Fruit fly (Drosophila melanogaster) whole organism, embryonic: ENCODE data around the gene CG14820.

Experiments
- Atf-2 ChIP-seq: fragments of 200-800 bp; sonication (Bioruptor generic); optimal IDR thresholded peaks from 2 replicates; lab custom pipeline; 2016; ENCODE audit warnings: missing biosample characterization, missing genetic modification characterization
- Bdp1 ChIP-seq: fragments of 200-800 bp; sonication (Bioruptor generic); optimal IDR thresholded peaks from 3 replicates; lab custom pipeline; 2016; ENCODE audit warnings: missing biosample characterization, missing genetic modification characterization
- CG10147 ChIP-seq: fragments of 200-800 bp; sonication (Bioruptor generic); optimal IDR thresholded peaks from 2 replicates; lab custom pipeline; 2019; ENCODE audit warnings: missing biosample characterization, mild to moderate bottlenecking, missing genetic modification characterization, moderate library complexity
- CG10274 ChIP-seq: fragments of 200-800 bp; sonication (Bioruptor generic); optimal IDR thresholded peaks from 3 replicates; lab custom pipeline; 2017; ENCODE audit warnings: missing biosample characterization, mild to moderate bottlenecking, missing genetic modification characterization
- CG11398 ChIP-seq: fragments of 200-800 bp; sonication (Bioruptor generic); optimal IDR thresholded peaks from 2 replicates; lab custom pipeline; 2016; ENCODE audit warnings: missing biosample characterization, missing genetic modification characterization
- CG12219 ChIP-seq: fragments of 200-800 bp; sonication (Bioruptor generic); optimal IDR thresholded peaks from 3 replicates; lab custom pipeline; 2018; ENCODE audit warnings: missing biosample characterization, mild to moderate bottlenecking, missing genetic modification characterization
- CG13624 ChIP-seq: fragments of 200-800 bp; sonication (Bioruptor generic); optimal IDR thresholded peaks from 2 replicates; lab custom pipeline; 2016; ENCODE audit warnings: missing biosample characterization, missing genetic modification characterization
- CG14441 ChIP-seq: fragments of 200-800 bp; sonication (Bioruptor generic); IDR thresholded peaks from 2 replicates; pipeline ENCODE4 v1.3.6; 2022; ENCODE audit warnings: missing biosample characterization, missing genetic modification characterization
- CG17612 ChIP-seq: fragments of 200-800 bp; sonication (Bioruptor generic); IDR thresholded peaks from 2 replicates; pipeline ENCODE4 v1.3.6; 2022; ENCODE audit warnings: missing biosample characterization, missing genetic modification characterization
- CG18011 ChIP-seq: fragments of 200-800 bp; sonication (Bioruptor generic); optimal IDR thresholded peaks from 2 replicates; lab custom pipeline; 2017; ENCODE audit warnings: missing biosample characterization, missing genetic modification characterization, mild to moderate bottlenecking, moderate library complexity, missing genotype
- CG2678 ChIP-seq: fragments of 200-800 bp; sonication (Bioruptor generic); optimal IDR thresholded peaks from 3 replicates; lab custom pipeline; 2019; ENCODE audit warnings: missing biosample characterization, mild to moderate bottlenecking, missing genetic modification characterization, moderate library complexity
- CG31365 ChIP-seq: fragments of 200-800 bp; sonication (Bioruptor generic); optimal IDR thresholded peaks from 2 replicates; lab custom pipeline; 2018; ENCODE audit warnings: missing biosample characterization, mild to moderate bottlenecking, missing genetic modification characterization
- CG33213 ChIP-seq: fragments of 200-800 bp; sonication (Bioruptor generic); optimal IDR thresholded peaks from 3 replicates; lab custom pipeline; 2016; ENCODE audit warnings: missing biosample characterization, missing genetic modification characterization
- CG34422 ChIP-seq: fragments of 200-800 bp; sonication (Bioruptor generic); IDR thresholded peaks from 3 replicates; pipeline ENCODE4 v1.3.6; 2022; ENCODE audit warnings: missing biosample characterization, missing genetic modification characterization
- CG5245 ChIP-seq: fragments of 200-800 bp; sonication (Bioruptor generic); optimal IDR thresholded peaks from 3 replicates; lab custom pipeline; 2016; ENCODE audit warnings: missing biosample characterization, missing genetic modification characterization
- CG6765 ChIP-seq: fragments of 200-800 bp; sonication (Bioruptor generic); optimal IDR thresholded peaks from 3 replicates; lab custom pipeline; 2017; ENCODE audit warnings: missing biosample characterization, mild to moderate bottlenecking, missing genetic modification characterization
- CG9797 ChIP-seq: fragments of 200-800 bp; sonication (Bioruptor generic); optimal IDR thresholded peaks from 3 replicates; lab custom pipeline; 2018; ENCODE audit warnings: missing biosample characterization, mild to moderate bottlenecking, missing genetic modification characterization
- Chrac-16 ChIP-seq: fragments of 200-800 bp; sonication (Bioruptor generic); optimal IDR thresholded peaks from 3 replicates; lab custom pipeline; 2016; ENCODE audit warnings: missing biosample characterization, missing genetic modification characterization
- Dek ChIP-seq: fragments of 200-800 bp; sonication (Bioruptor generic); optimal IDR thresholded peaks from 3 replicates; lab custom pipeline; 2019; ENCODE audit warnings: missing biosample characterization, mild to moderate bottlenecking, missing genetic modification characterization, moderate library complexity
- Ets65A ChIP-seq: fragments of 200-800 bp; sonication (Bioruptor generic); peaks from one replicate; lab custom pipeline; 2016; ENCODE audit warnings: missing biosample characterization, missing genetic modification characterization
- Kr ChIP-seq: fragments of 200-800 bp; sonication (Bioruptor generic); optimal IDR thresholded peaks from 2 replicates; lab custom pipeline; 2017; ENCODE audit warnings: missing biosample characterization, mild to moderate bottlenecking, missing genetic modification characterization
- Nf-YB ChIP-seq: fragments of 200-800 bp; sonication (Bioruptor generic); optimal IDR thresholded peaks from 3 replicates; lab custom pipeline; 2019; ENCODE audit warnings: missing biosample characterization, mild to moderate bottlenecking, missing genetic modification characterization, moderate library complexity
- YL-1 ChIP-seq: fragments of 200-800 bp; sonication (Bioruptor generic); optimal IDR thresholded peaks from 3 replicates; lab custom pipeline; 2017; ENCODE audit warnings: missing biosample characterization, mild to moderate bottlenecking, missing genetic modification characterization
- ap ChIP-seq: fragments of 200-800 bp; sonication (Bioruptor generic); IDR thresholded peaks from 2 replicates; pipeline ENCODE4 v1.3.6; 2022; ENCODE audit warnings: missing biosample characterization, missing genetic modification characterization
- bowl ChIP-seq: fragments of 200-800 bp; sonication (Bioruptor generic); IDR thresholded peaks from 2 replicates; pipeline ENCODE4 v1.3.6; 2022; ENCODE audit warnings: missing biosample characterization, missing genetic modification characterization
- cato ChIP-seq: fragments of 200-800 bp; sonication (Bioruptor generic); optimal IDR thresholded peaks from 2 replicates; lab custom pipeline; 2016; ENCODE audit warnings: missing biosample characterization, missing genetic modification characterization, borderline replicate concordance
- crp ChIP-seq, 2 experiments: fragments of 200-800 bp; sonication (Bioruptor generic); optimal IDR thresholded peaks; 2 replicates in 1 of 2; 3 replicates in 1 of 2; lab custom pipeline; 2017; ENCODE audit warnings: missing biosample characterization in 2 of 2, missing genetic modification characterization in 2 of 2, mild to moderate bottlenecking in 1 of 2, moderate library complexity in 1 of 2
- dm ChIP-seq: fragments of 200-800 bp; sonication (Bioruptor generic); optimal IDR thresholded peaks from 3 replicates; lab custom pipeline; 2016; ENCODE audit warnings: missing biosample characterization, missing genetic modification characterization
- eve ChIP-seq, 2 experiments: fragments of >200 bp; optimal IDR thresholded peaks; 2 replicates each; lab custom pipeline; 2017; ENCODE audit warnings: missing biosample characterization in 2 of 2, missing genetic modification characterization in 2 of 2
- fd3F ChIP-seq: fragments of 200-800 bp; sonication (Bioruptor generic); optimal IDR thresholded peaks from 2 replicates; lab custom pipeline; 2018; ENCODE audit warnings: missing biosample characterization, mild to moderate bottlenecking, missing genetic modification characterization, moderate library complexity
- fd96Cb ChIP-seq: fragments of 200-800 bp; sonication (Bioruptor generic); optimal IDR thresholded peaks from 2 replicates; lab custom pipeline; 2018; ENCODE audit warnings: missing biosample characterization, mild to moderate bottlenecking, missing genetic modification characterization, moderate library complexity
- gsb ChIP-seq: fragments of 200-800 bp; sonication (Bioruptor generic); IDR thresholded peaks from 2 replicates; pipeline ENCODE4 v1.3.6; 2022; ENCODE audit warnings: missing biosample characterization, missing genetic modification characterization
- h ChIP-seq: fragments of >200 bp; optimal IDR thresholded peaks from 2 replicates; lab custom pipeline; 2017
- hb ChIP-seq: fragments of 200-800 bp; sonication (Bioruptor generic); IDR thresholded peaks from 3 replicates; pipeline ENCODE4 v1.3.6; 2022; ENCODE audit warnings: missing biosample characterization, missing genetic modification characterization; ENCODE audit not compliant: partially characterized antibody
- her ChIP-seq: fragments of 200-800 bp; sonication (Bioruptor generic); optimal IDR thresholded peaks from 2 replicates; lab custom pipeline; 2016; ENCODE audit warnings: missing biosample characterization, missing genetic modification characterization
- knrl ChIP-seq: fragments of 200-800 bp; sonication (Bioruptor generic); IDR thresholded peaks from 3 replicates; pipeline ENCODE4 v1.3.6; 2022; ENCODE audit warnings: missing biosample characterization, missing genetic modification characterization; ENCODE audit not compliant: partially characterized antibody
- pb ChIP-seq: fragments of 200-800 bp; sonication (Bioruptor generic); optimal IDR thresholded peaks from 3 replicates; lab custom pipeline; 2016; ENCODE audit warnings: missing biosample characterization, missing genetic modification characterization
- pnt ChIP-seq: fragments of 200-800 bp; sonication (Bioruptor generic); optimal IDR thresholded peaks from 3 replicates; lab custom pipeline; 2016; ENCODE audit warnings: missing biosample characterization, missing genetic modification characterization
- pzg ChIP-seq: fragments of 200-800 bp; sonication (Bioruptor generic); optimal IDR thresholded peaks from 3 replicates; lab custom pipeline; 2018; ENCODE audit warnings: missing biosample characterization, mild to moderate bottlenecking, missing genetic modification characterization, moderate library complexity
- sc ChIP-seq, 3 experiments: fragments of >200 bp in 2 of 3; fragments of 200-800 bp in 1 of 3; sonication (Bioruptor generic) in 1 of 3; optimal IDR thresholded peaks; 2 replicates in 2 of 3; 3 replicates in 1 of 3; lab custom pipeline; 2017; ENCODE audit warnings: mild to moderate bottlenecking in 1 of 3, missing biosample characterization in 1 of 3, missing genetic modification characterization in 1 of 3, missing genetic modification reagents in 1 of 3
- sens ChIP-seq: fragments of 200-800 bp; sonication (Bioruptor generic); peaks from one replicate; lab custom pipeline; 2016; ENCODE audit warnings: missing biosample characterization, missing genetic modification characterization
- sens-2 ChIP-seq: fragments of 200-800 bp; sonication (Bioruptor generic); IDR thresholded peaks from 2 replicates; pipeline ENCODE4 v1.3.6; 2022; ENCODE audit warnings: missing biosample characterization, missing genetic modification characterization
- shn ChIP-seq: fragments of 200-800 bp; sonication (Bioruptor generic); optimal IDR thresholded peaks from 3 replicates; lab custom pipeline; 2016; ENCODE audit warnings: missing biosample characterization, missing genetic modification characterization
- toy ChIP-seq: fragments of 200-800 bp; sonication (Bioruptor generic); IDR thresholded peaks from 2 replicates; pipeline ENCODE4 v1.3.6; 2022; ENCODE audit warnings: missing biosample characterization, missing genetic modification characterization
- trem ChIP-seq: fragments of 200-800 bp; optimal IDR thresholded peaks from 3 replicates; lab custom pipeline; 2019; ENCODE audit warnings: missing biosample characterization, mild to moderate bottlenecking, missing genetic modification characterization, moderate library complexity
- vfl ChIP-seq: fragments of 200-800 bp; sonication (Bioruptor generic); optimal IDR thresholded peaks from 2 replicates; lab custom pipeline; 2016; ENCODE audit warnings: missing biosample characterization, missing genetic modification characterization
- z ChIP-seq: fragments of 200-800 bp; sonication (Bioruptor generic); IDR thresholded peaks from 3 replicates; pipeline ENCODE4 v1.3.6; 2022; ENCODE audit warnings: missing biosample characterization, missing genetic modification characterization
- zf30C ChIP-seq: fragments of 200-800 bp; sonication (Bioruptor generic); optimal IDR thresholded peaks from 3 replicates; lab custom pipeline; 2018; ENCODE audit warnings: missing biosample characterization, mild to moderate bottlenecking, missing genetic modification characterization

CG14820 gene

DNA sequence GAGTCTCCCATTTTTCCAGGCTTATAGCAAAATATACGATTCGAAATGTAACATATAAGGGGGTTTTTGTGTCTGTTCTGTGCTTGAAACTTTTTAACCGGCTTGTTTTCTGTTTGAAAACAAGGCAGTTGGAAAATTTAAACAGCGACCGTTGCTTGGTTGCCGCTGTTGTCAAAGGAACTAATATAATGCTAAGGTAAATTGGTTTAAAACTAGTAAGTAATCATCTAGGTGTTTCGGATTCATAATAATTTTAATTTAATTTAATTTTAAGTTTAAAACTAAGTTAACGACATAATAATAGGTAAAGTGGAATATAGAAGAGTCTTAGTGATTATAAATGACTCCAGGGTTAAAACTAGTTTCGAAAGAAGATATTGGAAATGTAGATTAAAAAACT, 35.1 kb downstream of the CG14820 start, which contains the start of gene CG10064:
Gene CG10064, minus strand, starts transcription at position 101 of the 400 bp plus-strand sequence.
- TF ChIP-seq sens-2 (no peak), sens (GFP tag; lab: Kevin White, UChicago) (no peak), Kr (GFP tag; lab: Kevin White, UChicago) (no peak), CG14441 (no peak), knrl (GFP tag; lab: Robert Waterston, UW) (no peak), cato (GFP tag; lab: Kevin White, UChicago) (no peak), toy (GFP tag; lab: Robert Waterston, UW) (no peak)

- no peak for TF ChIP-seq gsb (GFP tag; lab: Robert Waterston, UW)
- TF ChIP-seq Dek (tag; lab: Kevin White, UChicago): peak; percentile 4
- peak; percentile 1 for TF ChIP-seq Chrac-16
- no peak for TF ChIP-seq CG18011 (GFP tag; lab: Kevin White, UChicago)
- TF ChIP-seq bowl (GFP tag; lab: Robert Waterston, UW): no peak
- TF ChIP-seq CG34422 (GFP tag; lab: Robert Waterston, UW): 0 out of 3 replicates have a peak, but pooled peaks have one; percentile 30
- no peak for TF ChIP-seq CG13624 (GFP tag; lab: Kevin White, UChicago)
- no peak for TF ChIP-seq fd3F
- no peak for TF ChIP-seq Atf-2 (GFP tag; lab: Kevin White, UChicago)
- TF ChIP-seq crp (GFP tag; optimal IDR thresholded peaks at IDR 0.05; lab: Kevin White, UChicago): no peak
- no peak for TF ChIP-seq CG11398 (GFP tag; lab: Kevin White, UChicago)
- TF ChIP-seq CG17612: no peak
- TF ChIP-seq shn (GFP tag; lab: Kevin White, UChicago): no peak
- TF ChIP-seq CG5245 (GFP tag; lab: Kevin White, UChicago): no peak
- TF ChIP-seq sc (optimal IDR thresholded peaks at IDR 0.05; lab: Kevin White, UChicago): no peak
- no peak for TF ChIP-seq sc (GFP tag; optimal IDR thresholded peaks at IDR 0.05; lab: Kevin White, UChicago)
- peak; percentile 6 for TF ChIP-seq Nf-YB (GFP tag; lab: Kevin White, UChicago)
- TF ChIP-seq her (GFP tag; lab: Kevin White, UChicago): no peak
- TF ChIP-seq YL-1 (GFP tag; lab: Kevin White, UChicago): no peak
- no peak for TF ChIP-seq CG31365 (tag; lab: Kevin White, UChicago)
- TF ChIP-seq trem (tag; lab: Kevin White, UChicago): peak; percentile 22
- TF ChIP-seq ap: 0 out of 2 replicates have a peak, but pooled peaks have one; percentile 5
- no peak for TF ChIP-seq Bdp1 (GFP tag; lab: Kevin White, UChicago)
- no peak for TF ChIP-seq CG10274 (GFP tag; lab: Kevin White, UChicago)
- no peak for TF ChIP-seq eve (GFP tag; optimal IDR thresholded peaks at IDR 0.05; lab: Kevin White, UChicago)
- TF ChIP-seq zf30C (GFP tag; lab: Kevin White, UChicago): no peak
- no peak for TF ChIP-seq z (GFP tag; lab: Robert Waterston, UW)
- TF ChIP-seq vfl (GFP tag; lab: Kevin White, UChicago): no peak
- TF ChIP-seq CG33213 (GFP tag; lab: Kevin White, UChicago): no peak
- no peak for TF ChIP-seq CG12219 (GFP tag; lab: Kevin White, UChicago)
- no peak for TF ChIP-seq Ets65A
- TF ChIP-seq dm (GFP tag; lab: Kevin White, UChicago): no peak
- TF ChIP-seq CG6765 (GFP tag; lab: Kevin White, UChicago): no peak
- TF ChIP-seq pnt (GFP tag; lab: Kevin White, UChicago): no peak
- peak; percentile 54 for TF ChIP-seq CG2678 (tag; lab: Kevin White, UChicago)
- no peak for TF ChIP-seq CG10147
- TF ChIP-seq fd96Cb (tag; lab: Kevin White, UChicago): no peak
- TF ChIP-seq CG9797 (GFP tag; lab: Kevin White, UChicago): peak; percentile 15
- TF ChIP-seq pzg: peak; percentile 26
- no peak for TF ChIP-seq hb (GFP tag; lab: Robert Waterston, UW)
- no peak for TF ChIP-seq pb
- TF ChIP-seq h (lab: Kevin White, UChicago): no peak
Measured at dm6 chr3L:6968961-6969814, 36.5 kb downstream of the CG14820 start, which contains the start of the genes Mis12 and CG9953. Gene Mis12 (minus strand): TSS chr3L:6969048. Gene CG9953 (plus strand): TSS chr3L:6969658.
